Worm (Caenorhabditis elegans) whole organism, L4 larva: ENCODE measurements around the gene C50F7.6.

Experiments
- ces-1 ChIP-seq: fragments of 150-350 bp; sonication (generic microtip); optimal IDR thresholded peaks from 4 replicates; lab custom pipeline; 2014; ENCODE audit warnings: missing biosample characterization, missing genetic modification reagents, missing genetic modification characterization
- cey-2 ChIP-seq: sonication (generic microtip); optimal IDR thresholded peaks from 3 replicates; lab custom pipeline; 2017; ENCODE audit warnings: missing genetic modification characterization, mild to moderate bottlenecking, missing compliant biosample characterization, antibody characterized with exemption, borderline replicate concordance; ENCODE audit not compliant: insufficient read depth
- daf-16 ChIP-seq, 3 experiments: sonication (generic microtip); optimal IDR thresholded peaks; 2 replicates each; lab custom pipeline; 2016 to 2017; ENCODE audit warnings: missing genetic modification characterization in 3 of 3, missing genetic modification reagents in 3 of 3, mild to moderate bottlenecking in 2 of 3, missing compliant biosample characterization in 2 of 3, missing biosample characterization in 1 of 3, moderate library complexity in 1 of 3
- madf-9 ChIP-seq: fragments of 200-800 bp; sonication (Bioruptor generic); conservative IDR thresholded peaks from 2 replicates; pipeline ENCODE4 v1.3.6; 2022; ENCODE audit warnings: missing genetic modification reagents, missing genetic modification characterization, missing compliant biosample characterization
- mep-1 ChIP-seq: fragments of 150-350 bp; sonication (generic microtip); optimal IDR thresholded peaks from 3 replicates; lab custom pipeline; 2014; ENCODE audit warnings: missing biosample characterization, missing genetic modification characterization
- nhr-11 ChIP-seq: fragments of 150-350 bp; optimal IDR thresholded peaks from 2 replicates; lab custom pipeline; 2014; ENCODE audit warnings: missing biosample characterization, missing genetic modification characterization
- nhr-77 ChIP-seq: fragments of 150-350 bp; optimal IDR thresholded peaks from 2 replicates; lab custom pipeline; 2014; ENCODE audit warnings: missing biosample characterization, missing genetic modification characterization
- pha-4 ChIP-seq, 2 experiments: fragments of 150-350 bp in 1 of 2; fragments of 200-800 bp in 1 of 2; sonication (Bioruptor generic) in 1 of 2; IDR thresholded peaks in 1 of 2; optimal IDR thresholded peaks in 1 of 2; 2 replicates each; pipeline versions ENCODE4 v1.3.6 to Lab custom; 2014 to 2022; ENCODE audit warnings: missing genetic modification characterization in 2 of 2, missing genetic modification reagents in 2 of 2, missing biosample characterization in 1 of 2, missing compliant biosample characterization in 1 of 2
- pqm-1 ChIP-seq: sonication (generic microtip); optimal IDR thresholded peaks from 2 replicates; lab custom pipeline; 2017; ENCODE audit warnings: missing biosample characterization, missing genetic modification characterization
- skn-1 ChIP-seq: fragments of 150-350 bp; optimal IDR thresholded peaks from 2 replicates; lab custom pipeline; 2014; ENCODE audit warnings: missing biosample characterization, missing genetic modification characterization
- vab-7 ChIP-seq: fragments of 200-800 bp; sonication (Bioruptor generic); IDR thresholded peaks from 2 replicates; pipeline ENCODE4 v1.3.6; 2022; ENCODE audit warnings: missing genetic modification reagents, missing genetic modification characterization, missing compliant biosample characterization
- ztf-11 ChIP-seq: fragments of 150-350 bp; optimal IDR thresholded peaks from 2 replicates; lab custom pipeline; 2014; ENCODE audit warnings: missing biosample characterization, missing genetic modification characterization

ce11 chrIV:7747838-7748237 lies 24.8 kb upstream of the C50F7.6 start, which contains the start of gene klo-1:
- no peak for TF ChIP-seq ztf-11
- no peak for TF ChIP-seq mep-1 (tag; lab: Kevin White, UChicago)
- TF ChIP-seq nhr-11 (tag; lab: Kevin White, UChicago): no peak
- no peak for TF ChIP-seq ces-1 (GFP tag; lab: Kevin White, UChicago)
- TF ChIP-seq madf-9 (GFP tag; lab: Robert Waterston, UW): no peak
- TF ChIP-seq nhr-77 (tag; lab: Kevin White, UChicago): no peak
- no peak for TF ChIP-seq daf-16 (GFP tag; optimal IDR thresholded peaks at IDR 0.05; lab: Kevin White, UChicago)
- TF ChIP-seq daf-16 (tag; optimal IDR thresholded peaks at IDR 0.05; lab: Kevin White, UChicago): peak; percentile 93
- TF ChIP-seq vab-7 (GFP tag; lab: Robert Waterston, UW): no peak
- TF ChIP-seq skn-1 (tag; lab: Kevin White, UChicago): no peak
- peak; percentile 96 for TF ChIP-seq pqm-1 (tag; lab: Kevin White, UChicago)
- no peak for TF ChIP-seq pha-4 (GFP tag; IDR thresholded peaks at IDR 0.05; lab: Robert Waterston, UW)
- no peak for TF ChIP-seq pha-4 (tag; optimal IDR thresholded peaks at IDR 0.05; lab: Kevin White, UChicago)
- TF ChIP-seq cey-2 (tag; lab: Kevin White, UChicago): no peak
